Fruit fly (Drosophila melanogaster) whole organism, embryonic: ENCODE data around the gene brat.

Experiments
- CG10431 ChIP-seq: fragments of 200-800 bp; sonication (Bioruptor generic); optimal IDR thresholded peaks from 3 replicates; lab custom pipeline; 2018; ENCODE audit warnings: missing biosample characterization, mild to moderate bottlenecking, missing genetic modification characterization
- CG10543 ChIP-seq: fragments of 200-800 bp; sonication (Bioruptor generic); optimal IDR thresholded peaks from 3 replicates; lab custom pipeline; 2017; ENCODE audit warnings: missing biosample characterization, mild to moderate bottlenecking, missing genetic modification characterization, moderate library complexity
- CG10959 ChIP-seq: fragments of 200-800 bp; sonication (Bioruptor generic); IDR thresholded peaks from 2 replicates; pipeline ENCODE4 v1.3.6; 2022; ENCODE audit warnings: missing biosample characterization, missing genetic modification characterization
- CG12942 ChIP-seq: fragments of 200-800 bp; sonication (Bioruptor generic); optimal IDR thresholded peaks from 3 replicates; lab custom pipeline; 2016; ENCODE audit warnings: missing biosample characterization, missing genetic modification characterization
- CG14667 ChIP-seq: fragments of 200-800 bp; sonication (Bioruptor generic); IDR thresholded peaks from 2 replicates; pipeline ENCODE4 v1.3.6; 2022; ENCODE audit warnings: missing biosample characterization, missing genetic modification characterization
- CG17186 ChIP-seq: fragments of 200-800 bp; sonication (Bioruptor generic); optimal IDR thresholded peaks from 3 replicates; lab custom pipeline; 2017; ENCODE audit warnings: missing biosample characterization, missing genetic modification reagents, missing genetic modification characterization
- CG18262 ChIP-seq: fragments of 200-800 bp; optimal IDR thresholded peaks from 3 replicates; lab custom pipeline; 2019; ENCODE audit warnings: missing biosample characterization, mild to moderate bottlenecking, missing genetic modification characterization, moderate library complexity
- CG18476 ChIP-seq: fragments of 200-800 bp; sonication (Bioruptor generic); optimal IDR thresholded peaks from 2 replicates; lab custom pipeline; 2016; ENCODE audit warnings: missing biosample characterization, mild to moderate bottlenecking, missing genetic modification characterization
- CG31365 ChIP-seq: fragments of 200-800 bp; sonication (Bioruptor generic); optimal IDR thresholded peaks from 2 replicates; lab custom pipeline; 2018; ENCODE audit warnings: missing biosample characterization, mild to moderate bottlenecking, missing genetic modification characterization
- CG6813 ChIP-seq: fragments of 200-800 bp; sonication (Bioruptor generic); optimal IDR thresholded peaks from 2 replicates; lab custom pipeline; 2017; ENCODE audit warnings: missing biosample characterization, missing genetic modification characterization, mild to moderate bottlenecking, moderate library complexity, missing genetic modification reagents
- CoRest ChIP-seq: fragments of 200-800 bp; sonication (Bioruptor generic); optimal IDR thresholded peaks from 3 replicates; lab custom pipeline; 2018; ENCODE audit warnings: missing biosample characterization, mild to moderate bottlenecking, missing genetic modification characterization, moderate library complexity
- Dll ChIP-seq: fragments of 200-800 bp; sonication (Bioruptor generic); IDR thresholded peaks from 4 replicates; pipeline ENCODE4 v1.3.6; 2022; ENCODE audit warnings: missing biosample characterization, missing genetic modification characterization; ENCODE audit not compliant: partially characterized antibody
- HHEX ChIP-seq: fragments of 200-800 bp; sonication (Bioruptor generic); optimal IDR thresholded peaks from 3 replicates; lab custom pipeline; 2017; ENCODE audit warnings: missing biosample characterization, mild to moderate bottlenecking, missing genetic modification characterization, missing genetic modification reagents
- HmgZ ChIP-seq: fragments of 200-800 bp; sonication (Bioruptor generic); optimal IDR thresholded peaks from 2 replicates; lab custom pipeline; 2018; ENCODE audit warnings: missing biosample characterization, mild to moderate bottlenecking, missing genetic modification characterization
- Mad ChIP-seq: fragments of 200-800 bp; sonication (Bioruptor generic); optimal IDR thresholded peaks from 2 replicates; lab custom pipeline; 2016; ENCODE audit warnings: missing biosample characterization, missing genetic modification characterization
- Med ChIP-seq: fragments of 200-800 bp; sonication (Bioruptor generic); peaks from one replicate; lab custom pipeline; 2016; ENCODE audit warnings: missing biosample characterization, missing genetic modification characterization, mild to moderate bottlenecking, inconsistent platforms, moderate library complexity
- NK7.1 ChIP-seq: fragments of 200-800 bp; sonication (Bioruptor generic); optimal IDR thresholded peaks from 3 replicates; lab custom pipeline; 2016; ENCODE audit warnings: missing biosample characterization, missing genetic modification characterization
- Opbp ChIP-seq: fragments of 200-800 bp; sonication (Bioruptor generic); IDR thresholded peaks from 3 replicates; pipeline ENCODE4 v1.3.6; 2022; ENCODE audit warnings: missing biosample characterization, missing genetic modification characterization; ENCODE audit not compliant: partially characterized antibody
- Poxn ChIP-seq: fragments of 200-800 bp; sonication (Bioruptor generic); IDR thresholded peaks from 2 replicates; pipeline ENCODE4 v1.3.6; 2022; ENCODE audit warnings: missing biosample characterization, missing genetic modification characterization
- Side ChIP-seq: fragments of 200-800 bp; sonication (Bioruptor generic); optimal IDR thresholded peaks from 2 replicates; lab custom pipeline; 2016; ENCODE audit warnings: missing biosample characterization, missing genetic modification characterization
- cad ChIP-seq: fragments of >200 bp; optimal IDR thresholded peaks from 2 replicates; lab custom pipeline; 2017; ENCODE audit warnings: missing biosample characterization, missing genetic modification characterization
- danr ChIP-seq: fragments of 200-800 bp; sonication (Bioruptor generic); IDR thresholded peaks from 2 replicates; pipeline ENCODE4 v1.3.6; 2022; ENCODE audit warnings: missing biosample characterization, missing genetic modification characterization
- dati ChIP-seq: fragments of 200-800 bp; sonication (Bioruptor generic); IDR thresholded peaks from 2 replicates; pipeline ENCODE4 v1.3.6; 2022; ENCODE audit warnings: missing biosample characterization, missing genetic modification characterization
- dm ChIP-seq: fragments of 200-800 bp; sonication (Bioruptor generic); optimal IDR thresholded peaks from 3 replicates; lab custom pipeline; 2016; ENCODE audit warnings: missing biosample characterization, missing genetic modification characterization
- dmrt99B ChIP-seq: fragments of 200-800 bp; sonication (Bioruptor generic); optimal IDR thresholded peaks from 2 replicates; lab custom pipeline; 2018; ENCODE audit warnings: missing biosample characterization, mild to moderate bottlenecking, missing genetic modification characterization, moderate library complexity
- insv ChIP-seq, 2 experiments: fragments of 200-800 bp; sonication (Bioruptor generic); optimal IDR thresholded peaks; 3 replicates each; lab custom pipeline; 2016 to 2018; ENCODE audit warnings: missing biosample characterization in 2 of 2, missing genetic modification characterization in 2 of 2
- inv ChIP-seq: fragments of 200-800 bp; sonication (Bioruptor generic); IDR thresholded peaks from 2 replicates; pipeline ENCODE4 v1.3.6; 2022; ENCODE audit warnings: missing biosample characterization, missing genetic modification characterization; ENCODE audit not compliant: partially characterized antibody
- lab ChIP-seq: fragments of 200-800 bp; sonication (Bioruptor generic); optimal IDR thresholded peaks from 3 replicates; lab custom pipeline; 2017; ENCODE audit warnings: missing biosample characterization, missing genetic modification characterization, mild to moderate bottlenecking, moderate library complexity, missing genetic modification reagents
- lbe ChIP-seq: fragments of 200-800 bp; sonication (Bioruptor generic); optimal IDR thresholded peaks from 2 replicates; lab custom pipeline; 2016; ENCODE audit warnings: missing biosample characterization, mild to moderate bottlenecking, missing genetic modification characterization
- lilli ChIP-seq: fragments of 200-800 bp; sonication (Bioruptor generic); optimal IDR thresholded peaks from 3 replicates; lab custom pipeline; 2016; ENCODE audit warnings: missing biosample characterization, missing genetic modification characterization
- mirr ChIP-seq: fragments of 200-800 bp; sonication (Bioruptor generic); optimal IDR thresholded peaks from 3 replicates; lab custom pipeline; 2018; ENCODE audit warnings: missing biosample characterization, mild to moderate bottlenecking, missing genetic modification characterization
- nau ChIP-seq: fragments of 200-800 bp; sonication (Bioruptor generic); optimal IDR thresholded peaks from 3 replicates; lab custom pipeline; 2017; ENCODE audit warnings: missing biosample characterization, mild to moderate bottlenecking, missing genetic modification characterization, missing genetic modification reagents
- nerfin-1 ChIP-seq: fragments of 200-800 bp; sonication (Bioruptor generic); optimal IDR thresholded peaks from 3 replicates; lab custom pipeline; 2019; ENCODE audit warnings: missing biosample characterization, mild to moderate bottlenecking, missing genetic modification characterization, moderate library complexity
- org-1 ChIP-seq: fragments of 200-800 bp; sonication (Bioruptor generic); optimal IDR thresholded peaks from 2 replicates; lab custom pipeline; 2017; ENCODE audit warnings: missing biosample characterization, missing genetic modification characterization
- pho ChIP-seq: fragments of 200-800 bp; sonication (Bioruptor generic); optimal IDR thresholded peaks from 2 replicates; lab custom pipeline; 2016; ENCODE audit warnings: missing biosample characterization, missing genetic modification characterization
- ranshi ChIP-seq: fragments of 200-800 bp; sonication (Bioruptor generic); IDR thresholded peaks from 2 replicates; pipeline ENCODE4 v1.3.6; 2022; ENCODE audit warnings: missing biosample characterization, missing genetic modification characterization
- scrt ChIP-seq: fragments of 200-800 bp; sonication (Bioruptor generic); optimal IDR thresholded peaks from 2 replicates; lab custom pipeline; 2018; ENCODE audit warnings: missing biosample characterization, mild to moderate bottlenecking, missing genetic modification characterization, moderate library complexity
- sob ChIP-seq: fragments of 200-800 bp; sonication (Bioruptor generic); IDR thresholded peaks from 2 replicates; pipeline ENCODE4 v1.3.6; 2022; ENCODE audit warnings: missing biosample characterization, missing genetic modification characterization
- tll ChIP-seq, 2 experiments: fragments of 200-800 bp in 1 of 2; fragments of >200 bp in 1 of 2; sonication (Bioruptor generic) in 1 of 2; optimal IDR thresholded peaks; 2 replicates each; lab custom pipeline; 2017 to 2019; ENCODE audit warnings: missing biosample characterization in 2 of 2, missing genetic modification characterization in 2 of 2, mild to moderate bottlenecking in 1 of 2, moderate library complexity in 1 of 2
- tna ChIP-seq: fragments of 200-800 bp; sonication (Bioruptor generic); IDR thresholded peaks from 2 replicates; pipeline ENCODE4 v1.3.6; 2022; ENCODE audit warnings: missing biosample characterization, missing genetic modification characterization; ENCODE audit not compliant: partially characterized antibody
- ttk ChIP-seq: fragments of 200-800 bp; sonication (Bioruptor generic); IDR thresholded peaks from 2 replicates; pipeline ENCODE4 v2.1.2; 2022; ENCODE audit warnings: missing biosample characterization, missing genetic modification characterization

Gene brat

dm6 chr2L:19141435-19142126 is 8.0 kb downstream of the brat start (continued):
- TF ChIP-seq inv (GFP tag; lab: Robert Waterston, UW) (no peak), lbe (GFP tag; lab: Kevin White, UChicago) (peak; percentile 34), lab (GFP tag; lab: Kevin White, UChicago) (peak; percentile 81), dmrt99B (tag; lab: Kevin White, UChicago) (peak; percentile 72), Med (GFP tag; lab: Kevin White, UChicago) (peak; percentile 94), sob (peak; percentile 30; the same call in 1 of the 2 replicates), HHEX (peak; percentile 79), CoRest (tag; lab: Kevin White, UChicago) (peak; percentile 87), Opbp (GFP tag; lab: Robert Waterston, UW) (no peak), ttk (GFP tag; lab: Robert Waterston, UW) (no peak), danr (0 out of 2 replicates have a peak, but pooled peaks have one; percentile 21), CG12942 (GFP tag; lab: Kevin White, UChicago) (peak; percentile 45), ranshi (GFP tag; lab: Robert Waterston, UW) (peak; percentile 54; the same call in 1 of the 2 replicates), dm (peak; percentile 34), tna (no peak), Mad (peak; percentile 64), CG10543 (peak; percentile 59), CG14667 (GFP tag; lab: Robert Waterston, UW) (peak; percentile 32; the same call in 1 of the 2 replicates), Poxn (GFP tag; lab: Robert Waterston, UW) (no peak), CG18262 (tag; lab: Kevin White, UChicago) (peak; percentile 86), insv (GFP tag; optimal IDR thresholded peaks at IDR 0.05; lab: Kevin White, UChicago) (no peak), org-1 (peak; percentile 71), nerfin-1 (tag; lab: Kevin White, UChicago) (peak; percentile 53), lilli (GFP tag; lab: Kevin White, UChicago) (peak; percentile 79), Dll (GFP tag; lab: Robert Waterston, UW) (no peak), HmgZ (tag; lab: Kevin White, UChicago) (peak; percentile 65), cad (no peak), CG10959 (GFP tag; lab: Robert Waterston, UW) (no peak), CG10431 (peak; percentile 58), scrt (GFP tag; lab: Kevin White, UChicago) (peak; percentile 51), mirr (GFP tag; lab: Kevin White, UChicago) (no peak), CG6813 (no peak), Side (peak; percentile 63), tll (GFP tag; optimal IDR thresholded peaks at IDR 0.05; lab: Kevin White, UChicago) (no peak), pho (peak; percentile 74), CG31365 (tag; lab: Kevin White, UChicago) (no peak), dati (GFP tag; lab: Robert Waterston, UW) (no peak), CG17186 (GFP tag; lab: Kevin White, UChicago) (no peak), CG18476 (GFP tag; lab: Kevin White, UChicago) (peak; percentile 57), NK7.1 (GFP tag; lab: Kevin White, UChicago) (peak; percentile 55), nau (GFP tag; lab: Kevin White, UChicago) (peak; percentile 75)
- TF ChIP-seq, all 482 proteins: peak for 314
